Worm (Caenorhabditis elegans) whole organism, L3 larva: ENCODE results near the gene acy-3.

Source experiments
- ama-1 ChIP-seq: fragments of 150-350 bp; optimal IDR thresholded peaks from 2 replicates; lab custom pipeline; 2018
- elt-2 ChIP-seq: sonication (generic microtip); optimal IDR thresholded peaks from 2 replicates; lab custom pipeline; 2016; ENCODE audit warnings: missing genetic modification reagents, mild to moderate bottlenecking, missing genetic modification characterization, missing compliant biosample characterization
- elt-3 ChIP-seq, 3 experiments: fragments of 150-350 bp in 1 of 3; sonication (generic microtip) in 2 of 3; optimal IDR thresholded peaks; 2 replicates in 2 of 3; 4 replicates in 1 of 3; lab custom pipeline; 2014 to 2017; ENCODE audit warnings: missing biosample characterization in 3 of 3, missing genetic modification characterization in 3 of 3
- lin-15B ChIP-seq: fragments of 150-350 bp; optimal IDR thresholded peaks from 2 replicates; lab custom pipeline; 2014; ENCODE audit warnings: missing biosample characterization, missing genetic modification characterization
- lin-39 ChIP-seq: fragments of 150-350 bp; optimal IDR thresholded peaks from 2 replicates; lab custom pipeline; 2018; ENCODE audit warnings: missing biosample characterization, missing genetic modification reagents, missing genetic modification characterization
- mdl-1 ChIP-seq: fragments of 150-350 bp; optimal IDR thresholded peaks from 2 replicates; lab custom pipeline; 2014; ENCODE audit warnings: missing biosample characterization, missing genetic modification characterization
- nhr-12 ChIP-seq: fragments of 150-350 bp; optimal IDR thresholded peaks from 2 replicates; lab custom pipeline; 2014; ENCODE audit warnings: missing biosample characterization, missing genetic modification characterization
- pha-4 ChIP-seq: fragments of 150-350 bp; optimal IDR thresholded peaks from 2 replicates; lab custom pipeline; 2014; ENCODE audit warnings: missing biosample characterization, missing genetic modification reagents, missing genetic modification characterization
- pqm-1 ChIP-seq: fragments of 150-350 bp; optimal IDR thresholded peaks from 2 replicates; lab custom pipeline; 2017; ENCODE audit warnings: missing biosample characterization, missing genetic modification characterization, inconsistent platforms
- skn-1 ChIP-seq: fragments of 150-350 bp; optimal IDR thresholded peaks from 2 replicates; lab custom pipeline; 2014; ENCODE audit warnings: missing biosample characterization, missing genetic modification characterization
- tbx-2 ChIP-seq: sonication (generic microtip); optimal IDR thresholded peaks from 2 replicates; lab custom pipeline; 2016; ENCODE audit warnings: mild to moderate bottlenecking, missing genetic modification characterization, missing compliant biosample characterization
- zag-1 ChIP-seq: fragments of 150-350 bp; optimal IDR thresholded peaks from 2 replicates; lab custom pipeline; 2014; ENCODE audit warnings: missing biosample characterization, missing genetic modification characterization
- ztf-11 ChIP-seq: fragments of 150-350 bp; optimal IDR thresholded peaks from 2 replicates; lab custom pipeline; 2014; ENCODE audit warnings: missing biosample characterization, missing genetic modification characterization
- ztf-4 ChIP-seq: fragments of 150-350 bp; optimal IDR thresholded peaks from 2 replicates; lab custom pipeline; 2014; ENCODE audit warnings: missing biosample characterization, missing genetic modification characterization

ce11 chrIII:3742090-3742489, 44.2 kb downstream of the acy-3 start:
- no peak for TF ChIP-seq ztf-4 (tag; lab: Kevin White, UChicago)
- TF ChIP-seq lin-15B (tag; lab: Kevin White, UChicago): no peak
- no peak for TF ChIP-seq elt-3 (tag; optimal IDR thresholded peaks at IDR 0.05; lab: Kevin White, UChicago)
- TF ChIP-seq tbx-2 (tag; lab: Kevin White, UChicago): no peak
- no peak for TF ChIP-seq elt-2 (tag; lab: Kevin White, UChicago)
- no peak for TF ChIP-seq lin-39 (tag; lab: Kevin White, UChicago)
- TF ChIP-seq skn-1: no peak
- TF ChIP-seq pqm-1: no peak
- TF ChIP-seq zag-1 (tag; lab: Kevin White, UChicago): no peak
- TF ChIP-seq nhr-12 (tag; lab: Kevin White, UChicago): no peak
- TF ChIP-seq mdl-1 (tag; lab: Kevin White, UChicago): no peak
- TF ChIP-seq ama-1 (lab: Kevin White, UChicago): no peak
- TF ChIP-seq ztf-11 (tag; lab: Kevin White, UChicago): no peak
- no peak for TF ChIP-seq pha-4 (tag; lab: Kevin White, UChicago)
